Worm (Caenorhabditis elegans) whole organism, late embryonic: ENCODE results near the gene srh-252.

Source experiments
- C08G9.2 ChIP-seq: sonication (generic microtip); optimal IDR thresholded peaks from 2 replicates; lab custom pipeline; 2016; ENCODE audit warnings: mild to moderate bottlenecking, missing genetic modification characterization, moderate library complexity, missing compliant biosample characterization
- C38D4.7 ChIP-seq: fragments of 200-800 bp; sonication (Bioruptor generic); optimal IDR thresholded peaks from 2 replicates; lab custom pipeline; 2018; ENCODE audit warnings: mild to moderate bottlenecking, missing genetic modification characterization, moderate library complexity, missing compliant biosample characterization
- K02D7.2 ChIP-seq: sonication (generic microtip); optimal IDR thresholded peaks from 2 replicates; lab custom pipeline; 2017; ENCODE audit warnings: mild to moderate bottlenecking, missing genetic modification characterization, missing compliant biosample characterization
- T23F11.4 ChIP-seq: fragments of 200-800 bp; sonication (Bioruptor generic); optimal IDR thresholded peaks from 2 replicates; lab custom pipeline; 2018; ENCODE audit warnings: mild to moderate bottlenecking, missing genetic modification characterization, missing compliant biosample characterization
- Y22D7AL.16 ChIP-seq: sonication (generic microtip); optimal IDR thresholded peaks from 2 replicates; lab custom pipeline; 2016; ENCODE audit warnings: missing genetic modification characterization, missing compliant biosample characterization
- ahr-1 ChIP-seq: sonication (generic microtip); optimal IDR thresholded peaks from 2 replicates; lab custom pipeline; 2016; ENCODE audit warnings: missing genetic modification characterization, missing compliant biosample characterization
- ama-1 ChIP-seq: fragments of 150-350 bp; optimal IDR thresholded peaks from 2 replicates; lab custom pipeline; 2014
- ceh-18 ChIP-seq: sonication (generic microtip); optimal IDR thresholded peaks from 2 replicates; lab custom pipeline; 2016; ENCODE audit warnings: missing genetic modification characterization, missing compliant biosample characterization
- ceh-19 ChIP-seq: fragments of 200-800 bp; sonication (Bioruptor generic); optimal IDR thresholded peaks from 2 replicates; lab custom pipeline; 2018; ENCODE audit warnings: mild to moderate bottlenecking, missing genetic modification characterization, missing compliant biosample characterization
- ceh-2 ChIP-seq: sonication (generic microtip); optimal IDR thresholded peaks from 2 replicates; lab custom pipeline; 2016; ENCODE audit warnings: missing genotype, missing genetic modification characterization, missing compliant biosample characterization
- ceh-24 ChIP-seq: sonication (generic microtip); optimal IDR thresholded peaks from 2 replicates; lab custom pipeline; 2016; ENCODE audit warnings: mild to moderate bottlenecking, missing genetic modification characterization, missing compliant biosample characterization
- ceh-30 ChIP-seq: fragments of 150-350 bp; optimal IDR thresholded peaks from 2 replicates; lab custom pipeline; 2014; ENCODE audit warnings: missing biosample characterization, missing genetic modification characterization
- ceh-34 ChIP-seq: sonication (generic microtip); optimal IDR thresholded peaks from 2 replicates; lab custom pipeline; 2016; ENCODE audit warnings: mild to moderate bottlenecking, missing genetic modification characterization, missing compliant biosample characterization
- ceh-45 ChIP-seq: fragments of 200-800 bp; sonication (Bioruptor generic); IDR thresholded peaks from 2 replicates; pipeline ENCODE4 v1.3.6; 2022; ENCODE audit warnings: missing genetic modification reagents, missing genetic modification characterization, missing compliant biosample characterization
- dve-1 ChIP-seq: sonication (generic microtip); optimal IDR thresholded peaks from 2 replicates; lab custom pipeline; 2017; ENCODE audit warnings: antibody characterized with exemption, mild to moderate bottlenecking, missing genetic modification characterization, missing compliant biosample characterization
- elt-2 ChIP-seq: sonication (generic microtip); optimal IDR thresholded peaks from 2 replicates; lab custom pipeline; 2016; ENCODE audit warnings: missing genetic modification reagents, missing genetic modification characterization, missing compliant biosample characterization
- elt-4 ChIP-seq: sonication (generic microtip); optimal IDR thresholded peaks from 2 replicates; lab custom pipeline; 2016; ENCODE audit warnings: missing genetic modification characterization, missing compliant biosample characterization
- ets-4 ChIP-seq: sonication (generic microtip); optimal IDR thresholded peaks from 2 replicates; lab custom pipeline; 2016; ENCODE audit warnings: missing genetic modification characterization, missing compliant biosample characterization
- eyg-1 ChIP-seq: sonication (generic microtip); optimal IDR thresholded peaks from 2 replicates; lab custom pipeline; 2016; ENCODE audit warnings: missing genotype, missing genetic modification characterization, missing compliant biosample characterization
- fkh-6 ChIP-seq: sonication (generic microtip); optimal IDR thresholded peaks from 2 replicates; lab custom pipeline; 2016; ENCODE audit warnings: missing genetic modification characterization, missing compliant biosample characterization
- hlh-13 ChIP-seq: fragments of 200-800 bp; sonication (Bioruptor generic); optimal IDR thresholded peaks from 2 replicates; lab custom pipeline; 2018; ENCODE audit warnings: mild to moderate bottlenecking, missing genetic modification characterization, missing compliant biosample characterization
- hlh-15 ChIP-seq: sonication (generic microtip); optimal IDR thresholded peaks from 2 replicates; lab custom pipeline; 2016; ENCODE audit warnings: missing genetic modification characterization, missing compliant biosample characterization
- hlh-30 ChIP-seq: sonication (generic microtip); optimal IDR thresholded peaks from 2 replicates; lab custom pipeline; 2017; ENCODE audit warnings: antibody characterized with exemption, missing genetic modification characterization, missing compliant biosample characterization; ENCODE audit not compliant: insufficient read depth
- lim-6 ChIP-seq: sonication (generic microtip); optimal IDR thresholded peaks from 2 replicates; lab custom pipeline; 2016; ENCODE audit warnings: missing genetic modification characterization, missing compliant biosample characterization
- nhr-232 ChIP-seq: sonication (generic microtip); optimal IDR thresholded peaks from 2 replicates; lab custom pipeline; 2016; ENCODE audit warnings: missing genetic modification characterization, missing compliant biosample characterization
- pag-3 ChIP-seq: sonication (generic microtip); optimal IDR thresholded peaks from 2 replicates; lab custom pipeline; 2016; ENCODE audit warnings: missing compliant biosample characterization, missing genetic modification characterization, borderline replicate concordance
- pha-2 ChIP-seq: sonication (generic microtip); optimal IDR thresholded peaks from 2 replicates; lab custom pipeline; 2017; ENCODE audit warnings: mild to moderate bottlenecking, missing genetic modification characterization, missing compliant biosample characterization
- pha-4 ChIP-seq: fragments of 150-350 bp; optimal IDR thresholded peaks from 2 replicates; lab custom pipeline; 2018; ENCODE audit warnings: missing biosample characterization, missing genetic modification reagents, missing genetic modification characterization
- pqm-1 ChIP-seq: sonication (generic microtip); optimal IDR thresholded peaks from 2 replicates; lab custom pipeline; 2016; ENCODE audit warnings: missing genetic modification characterization, missing compliant biosample characterization
- pros-1 ChIP-seq: fragments of 150-350 bp; optimal IDR thresholded peaks from 2 replicates; lab custom pipeline; 2014; ENCODE audit warnings: missing biosample characterization, missing genetic modification reagents, missing genetic modification characterization
- rnt-1 ChIP-seq: sonication (generic microtip); optimal IDR thresholded peaks from 2 replicates; lab custom pipeline; 2016; ENCODE audit warnings: missing genetic modification characterization, missing compliant biosample characterization
- sdc-2 ChIP-seq: sonication (generic microtip); optimal IDR thresholded peaks from 2 replicates; lab custom pipeline; 2016; ENCODE audit warnings: missing genotype, missing genetic modification characterization, missing compliant biosample characterization
- sox-2 ChIP-seq: fragments of 200-800 bp; sonication (Bioruptor generic); IDR thresholded peaks from 2 replicates; pipeline ENCODE4 v1.3.6; 2022; ENCODE audit warnings: missing genetic modification reagents, missing genetic modification characterization, missing compliant biosample characterization
- syd-9 ChIP-seq: sonication (generic microtip); optimal IDR thresholded peaks from 2 replicates; lab custom pipeline; 2016; ENCODE audit warnings: mild to moderate bottlenecking, missing genetic modification characterization, moderate library complexity, missing compliant biosample characterization
- tbx-7 ChIP-seq: sonication (generic microtip); optimal IDR thresholded peaks from 2 replicates; lab custom pipeline; 2016; ENCODE audit warnings: missing genotype, missing genetic modification characterization, missing compliant biosample characterization
- ttx-3 ChIP-seq: sonication (generic microtip); optimal IDR thresholded peaks from 2 replicates; lab custom pipeline; 2016; ENCODE audit warnings: missing genetic modification reagents, missing genetic modification characterization, missing compliant biosample characterization
- unc-3 ChIP-seq, 2 experiments: fragments of 200-800 bp in 1 of 2; sonication (Bioruptor generic) in 1 of 2; sonication (generic microtip) in 1 of 2; conservative IDR thresholded peaks in 1 of 2; optimal IDR thresholded peaks in 1 of 2; 2 replicates each; pipeline versions ENCODE4 v1.3.6 to Lab custom; 2016 to 2022; ENCODE audit warnings: missing compliant biosample characterization in 2 of 2, missing genetic modification characterization in 2 of 2, missing genetic modification reagents in 1 of 2
- unc-42 ChIP-seq: sonication (generic microtip); optimal IDR thresholded peaks from 2 replicates; lab custom pipeline; 2016; ENCODE audit warnings: missing genotype, missing genetic modification characterization, missing compliant biosample characterization
- unc-55 ChIP-seq: sonication (generic microtip); optimal IDR thresholded peaks from 2 replicates; lab custom pipeline; 2017; ENCODE audit warnings: missing biosample characterization, missing genetic modification reagents, missing genetic modification characterization
- zip-5 ChIP-seq: sonication (generic microtip); optimal IDR thresholded peaks from 2 replicates; lab custom pipeline; 2016; ENCODE audit warnings: missing genetic modification characterization, missing compliant biosample characterization
- ztf-16 ChIP-seq: sonication (generic microtip); optimal IDR thresholded peaks from 2 replicates; lab custom pipeline; 2017; ENCODE audit warnings: missing genetic modification characterization, missing compliant biosample characterization

srh-252 gene

ce11 chrV:17248915-17249314, 25.7 kb upstream of the srh-252 start, which contains the start of gene clec-243:
Gene clec-243 (minus strand): TSS chrV:17249015.
- no peak for TF ChIP-seq elt-4 (tag; lab: Kevin White, UChicago)
- no peak for TF ChIP-seq hlh-30 (tag; lab: Kevin White, UChicago)
- TF ChIP-seq dve-1, result no peak
- TF ChIP-seq sox-2, result no peak
- TF ChIP-seq ceh-18, result no peak
- no peak for TF ChIP-seq unc-3 (GFP tag; conservative IDR thresholded peaks at IDR 0.05; lab: Robert Waterston, UW)
- TF ChIP-seq unc-3 (tag; optimal IDR thresholded peaks at IDR 0.05; lab: Kevin White, UChicago), result no peak
- TF ChIP-seq syd-9 (tag; lab: Kevin White, UChicago), result no peak
- no peak for TF ChIP-seq ceh-30 (tag; lab: Kevin White, UChicago)
- no peak for TF ChIP-seq sdc-2 (tag; lab: Kevin White, UChicago)

ce11 chrV:17245406-17245805, 22.2 kb upstream of the srh-252 start, which contains the start of gene clec-242:
Gene clec-242 (minus strand): TSS chrV:17245506.
- TF ChIP-seq lim-6, result no peak
- no peak for TF ChIP-seq zip-5 (tag; lab: Kevin White, UChicago)
- no peak for TF ChIP-seq pqm-1 (tag; lab: Kevin White, UChicago)
- no peak for TF ChIP-seq ama-1
- TF ChIP-seq T23F11.4, result no peak
- TF ChIP-seq elt-4 (tag; lab: Kevin White, UChicago), result no peak
- no peak for TF ChIP-seq ets-4 (tag; lab: Kevin White, UChicago)
- TF ChIP-seq ztf-16 (tag; lab: Kevin White, UChicago), result no peak
- TF ChIP-seq unc-55 (GFP tag; lab: Kevin White, UChicago), result no peak
- no peak for TF ChIP-seq pha-4
- no peak for TF ChIP-seq fkh-6 (tag; lab: Kevin White, UChicago)
- no peak for TF ChIP-seq C08G9.2 (tag; lab: Kevin White, UChicago)
- no peak for TF ChIP-seq K02D7.2 (tag; lab: Kevin White, UChicago)
- no peak for TF ChIP-seq ceh-2 (tag; lab: Kevin White, UChicago)
- TF ChIP-seq sox-2, result no peak
- TF ChIP-seq hlh-15 (tag; lab: Kevin White, UChicago), result no peak
- TF ChIP-seq syd-9 (tag; lab: Kevin White, UChicago), result no peak
- TF ChIP-seq pag-3 (tag; lab: Kevin White, UChicago), result no peak
- TF ChIP-seq ahr-1 (tag; lab: Kevin White, UChicago), result no peak

ce11 chrV:17243016-17243415, 19.8 kb upstream of the srh-252 start:
- peak; percentile 37 for TF ChIP-seq elt-2 (tag; lab: Kevin White, UChicago)
- TF ChIP-seq ceh-19 (GFP tag; lab: Kevin White, UChicago), result no peak

- no peak for TF ChIP-seq nhr-232 (tag; lab: Kevin White, UChicago)
- no peak for TF ChIP-seq ttx-3
- no peak for TF ChIP-seq Y22D7AL.16
- no peak for TF ChIP-seq pag-3 (tag; lab: Kevin White, UChicago)
- no peak for TF ChIP-seq tbx-7
- no peak for TF ChIP-seq ceh-34 (tag; lab: Kevin White, UChicago)
- no peak for TF ChIP-seq sdc-2 (tag; lab: Kevin White, UChicago)
- no peak for TF ChIP-seq C08G9.2 (tag; lab: Kevin White, UChicago)
- TF ChIP-seq hlh-13 (GFP tag; lab: Kevin White, UChicago), result no peak
- no peak for TF ChIP-seq ceh-24 (tag; lab: Kevin White, UChicago)
- no peak for TF ChIP-seq pros-1 (tag; lab: Kevin White, UChicago)
- TF ChIP-seq eyg-1 (tag; lab: Kevin White, UChicago), result no peak
- TF ChIP-seq K02D7.2 (tag; lab: Kevin White, UChicago), result no peak
- no peak for TF ChIP-seq fkh-6 (tag; lab: Kevin White, UChicago)
- TF ChIP-seq rnt-1 (tag; lab: Kevin White, UChicago), result no peak
- TF ChIP-seq pha-2 (tag; lab: Kevin White, UChicago), result no peak
- no peak for TF ChIP-seq ceh-45 (GFP tag; lab: Robert Waterston, UW)
- no peak for TF ChIP-seq unc-42 (tag; lab: Kevin White, UChicago)
- no peak for TF ChIP-seq ceh-2 (tag; lab: Kevin White, UChicago)
- no peak for TF ChIP-seq C38D4.7
Observed at ce11 chrV:17242552-17242951, 19.3 kb upstream of the srh-252 start, which contains the start of gene Y68A4B.3. Gene Y68A4B.3 (minus strand): TSS chrV:17242652.
